Worm (Caenorhabditis elegans): ENCODE data around the gene jun-1.

The jun-1 gene

DNA sequence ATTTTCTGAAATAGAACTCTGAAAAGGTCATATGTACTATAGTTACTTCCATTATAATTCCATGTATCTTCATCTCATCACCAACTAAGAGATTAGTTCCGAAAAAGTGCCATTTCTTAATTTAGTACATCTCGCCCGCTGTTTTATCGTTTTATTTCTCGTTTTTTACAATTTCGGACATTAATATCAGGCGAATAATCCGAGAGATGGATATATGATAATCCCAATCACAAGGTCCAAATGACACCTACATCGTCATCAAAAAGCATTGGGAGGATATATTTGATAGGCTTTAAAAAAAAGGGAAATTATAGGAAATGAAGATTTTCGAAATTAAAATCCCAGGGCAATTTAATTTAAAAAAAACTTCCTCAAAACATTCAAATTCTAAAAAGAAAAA, 7.4 kb downstream of the jun-1 start:
- TF ChIP-seq tab-1 (GFP tag; IDR thresholded peaks at IDR 0.05) (no peak), T22C8.4 (GFP tag; IDR thresholded peaks at IDR 0.05) (no peak), ref-1 (GFP tag; conservative IDR thresholded peaks at IDR 0.05) (no peak)

DNA sequence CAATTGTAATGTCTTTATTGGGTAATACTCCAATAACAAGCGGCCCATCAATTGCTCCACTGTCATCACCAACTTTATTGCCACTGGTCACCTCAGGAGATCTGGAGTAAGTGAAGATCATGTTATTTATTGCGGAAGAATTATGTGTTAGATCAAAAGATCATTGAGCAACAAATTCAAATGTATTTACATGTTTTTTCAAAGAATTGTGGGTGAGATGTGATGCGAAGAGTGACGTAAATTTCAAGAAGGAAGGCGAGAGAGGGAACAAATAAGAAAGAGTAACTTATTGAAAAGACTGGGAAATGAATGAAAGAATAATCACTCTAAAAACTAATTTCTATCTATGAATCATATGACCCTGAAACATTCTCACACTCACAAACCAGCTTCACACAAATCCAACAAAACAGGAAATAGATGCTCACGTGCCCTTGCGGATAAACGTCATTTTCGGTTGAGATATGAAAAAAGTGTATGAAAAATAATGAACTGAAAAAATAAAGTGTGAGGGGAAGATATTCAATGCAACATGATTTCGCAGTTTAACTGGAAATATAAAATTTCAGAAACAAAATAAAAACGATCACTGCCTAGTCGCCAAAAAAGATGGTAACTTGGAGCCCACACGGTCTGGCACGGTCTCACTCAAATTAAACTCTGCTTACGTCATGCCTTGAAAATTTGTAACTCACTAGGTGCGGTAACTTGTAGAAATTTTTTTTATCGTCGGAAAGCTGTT, 8.0 kb downstream of the jun-1 start:
- TF ChIP-seq T22C8.4 (GFP tag; IDR thresholded peaks at IDR 0.05) (no peak), med-1 (GFP tag; optimal IDR thresholded peaks at IDR 0.05; ENCODE audit: insufficient read depth) (no peak), tab-1 (GFP tag; IDR thresholded peaks at IDR 0.05) (no peak), flt-1 (GFP tag; IDR thresholded peaks at IDR 0.05) (no peak), ref-1 (GFP tag; conservative IDR thresholded peaks at IDR 0.05) (no peak), klf-2 (GFP tag; conservative IDR thresholded peaks at IDR 0.05) (no peak), ztf-29 (GFP tag; IDR thresholded peaks at IDR 0.05) (no peak), ztf-23 (GFP tag; IDR thresholded peaks at IDR 0.05) (no peak), cog-1 (tag; optimal IDR thresholded peaks at IDR 0.05) (no peak)

DNA sequence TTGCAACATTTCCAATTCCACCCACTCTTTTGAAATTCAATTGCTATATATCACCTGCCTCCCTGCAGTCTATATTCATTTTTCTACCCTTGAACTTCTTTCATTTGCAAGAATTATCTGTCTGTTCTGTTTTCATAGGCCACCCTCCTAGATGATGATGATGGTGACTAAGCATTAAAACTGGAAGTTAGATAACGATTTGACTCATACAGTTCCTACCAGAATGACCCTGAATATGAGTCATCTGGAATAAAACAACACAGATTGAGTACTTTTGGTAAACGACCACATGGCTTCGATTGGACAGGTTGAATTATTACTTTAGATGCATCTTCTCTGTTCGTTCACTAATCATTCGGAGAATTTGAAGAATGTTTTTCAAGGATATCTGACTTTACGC, 11.4 kb downstream of the jun-1 start:
- TF ChIP-seq cog-1 (tag; optimal IDR thresholded peaks at IDR 0.05) = no peak
- no peak for TF ChIP-seq tab-1 (GFP tag; IDR thresholded peaks at IDR 0.05)
- TF ChIP-seq T22C8.4 (GFP tag; IDR thresholded peaks at IDR 0.05) = no peak
- no peak for TF ChIP-seq ztf-29 (GFP tag; IDR thresholded peaks at IDR 0.05)
- no peak for TF ChIP-seq klf-2 (GFP tag; conservative IDR thresholded peaks at IDR 0.05)
- no peak for TF ChIP-seq ref-1 (GFP tag; conservative IDR thresholded peaks at IDR 0.05)
- TF ChIP-seq med-1 (GFP tag; optimal IDR thresholded peaks at IDR 0.05; ENCODE audit: insufficient read depth) = no peak
- TF ChIP-seq ztf-23 (GFP tag; IDR thresholded peaks at IDR 0.05) = no peak
- TF ChIP-seq flt-1 (GFP tag; IDR thresholded peaks at IDR 0.05) = no peak

DNA sequence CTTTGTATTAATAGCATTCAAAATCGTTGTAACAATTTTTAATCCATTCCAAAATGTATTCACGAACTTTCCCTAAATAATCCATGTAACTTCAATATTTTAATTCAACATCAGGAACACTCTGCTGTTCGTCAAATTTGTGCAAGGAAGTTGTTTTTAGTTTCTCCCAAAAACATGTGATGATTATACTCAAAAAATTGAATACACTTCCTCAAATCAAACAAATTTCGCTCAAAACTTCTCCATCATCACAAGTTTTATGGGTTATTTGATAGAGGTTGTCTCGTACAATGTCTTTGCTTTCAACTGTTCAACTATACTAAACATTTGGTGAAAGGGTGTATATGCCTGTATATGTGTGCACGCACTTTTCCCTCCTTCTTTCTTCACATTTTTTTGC, 12.1 kb downstream of the jun-1 start:
- no peak for TF ChIP-seq klf-2 (GFP tag; conservative IDR thresholded peaks at IDR 0.05)
- TF ChIP-seq flt-1 (GFP tag; IDR thresholded peaks at IDR 0.05) = no peak
- TF ChIP-seq ref-1 (GFP tag; conservative IDR thresholded peaks at IDR 0.05) = no peak
- no peak for TF ChIP-seq med-1 (GFP tag; optimal IDR thresholded peaks at IDR 0.05; ENCODE audit: insufficient read depth)
- no peak for TF ChIP-seq ztf-29 (GFP tag; IDR thresholded peaks at IDR 0.05)
- no peak for TF ChIP-seq tab-1 (GFP tag; IDR thresholded peaks at IDR 0.05)
- TF ChIP-seq cog-1 (tag; optimal IDR thresholded peaks at IDR 0.05) = no peak
- no peak for TF ChIP-seq T22C8.4 (GFP tag; IDR thresholded peaks at IDR 0.05)
- no peak for TF ChIP-seq ztf-23 (GFP tag; IDR thresholded peaks at IDR 0.05)

DNA sequence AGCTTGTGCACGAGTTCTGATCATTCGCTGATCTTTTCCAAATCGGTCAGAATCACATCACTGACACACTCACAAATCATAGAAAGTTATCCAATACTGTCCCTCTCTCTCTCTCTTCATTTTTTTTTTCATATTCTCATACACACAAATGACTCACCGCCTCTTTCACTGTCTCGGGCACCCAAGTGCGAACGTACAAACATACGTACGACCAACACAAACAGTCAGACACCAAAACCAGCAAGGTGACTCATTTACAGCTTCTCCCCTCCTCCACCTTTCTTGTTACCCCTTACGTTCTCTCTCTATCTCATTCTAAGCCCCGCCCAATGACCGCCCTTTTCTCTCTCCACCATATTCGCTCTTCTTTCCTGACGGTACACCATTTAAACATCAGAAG, 14.0 kb downstream of the jun-1 start:
- TF ChIP-seq klf-2 (GFP tag; conservative IDR thresholded peaks at IDR 0.05) (no peak), ztf-23 (GFP tag; IDR thresholded peaks at IDR 0.05) (no peak), ref-1 (GFP tag; conservative IDR thresholded peaks at IDR 0.05) (no peak)

DNA sequence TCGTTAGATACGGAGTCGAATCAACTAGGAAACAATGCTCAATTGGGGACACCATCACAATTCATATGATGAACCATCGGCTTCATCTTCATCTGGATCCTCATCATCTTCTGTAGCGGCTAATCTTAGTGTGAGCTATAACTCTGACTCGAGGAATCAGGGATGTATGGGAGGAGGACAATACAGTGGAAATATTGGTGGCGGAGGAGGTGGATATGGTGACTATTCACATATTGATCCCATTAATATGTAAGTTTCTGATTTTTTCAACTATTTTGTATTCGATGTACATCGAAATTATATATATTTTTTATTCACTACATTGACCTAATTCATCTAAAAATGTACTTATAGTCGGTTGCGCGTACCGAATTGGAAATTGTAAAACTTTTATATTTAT, 14.4 kb downstream of the jun-1 start:
- TF ChIP-seq ref-1 (GFP tag; conservative IDR thresholded peaks at IDR 0.05) = no peak
- no peak for TF ChIP-seq klf-2 (GFP tag; conservative IDR thresholded peaks at IDR 0.05)

DNA sequence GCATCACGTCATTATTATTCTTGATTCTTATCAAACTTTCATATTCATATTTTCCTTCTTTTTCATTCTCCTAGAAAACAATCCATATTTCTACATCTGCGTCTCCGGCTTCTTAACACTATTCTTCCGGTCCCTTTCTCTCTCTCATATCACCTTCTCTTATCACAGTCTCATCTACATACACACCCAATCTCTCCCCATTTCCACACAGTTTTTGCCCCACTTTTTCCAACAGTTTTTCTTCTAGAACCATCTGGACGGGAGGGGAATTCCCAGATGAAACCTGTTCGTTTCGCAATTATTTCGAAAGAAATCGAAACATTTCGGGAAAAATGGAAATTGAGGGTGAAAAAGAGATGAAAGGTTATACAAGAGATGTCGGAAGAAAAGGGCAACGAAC, 15.2 kb downstream of the jun-1 start:
- TF ChIP-seq ztf-23 (GFP tag; IDR thresholded peaks at IDR 0.05) (no peak), T22C8.4 (GFP tag; IDR thresholded peaks at IDR 0.05) (no peak), flt-1 (GFP tag; IDR thresholded peaks at IDR 0.05) (no peak), ztf-29 (GFP tag; IDR thresholded peaks at IDR 0.05) (no peak), ref-1 (GFP tag; conservative IDR thresholded peaks at IDR 0.05) (no peak), tab-1 (GFP tag; IDR thresholded peaks at IDR 0.05) (no peak), cog-1 (tag; optimal IDR thresholded peaks at IDR 0.05) (no peak), med-1 (GFP tag; optimal IDR thresholded peaks at IDR 0.05; ENCODE audit: insufficient read depth) (no peak), klf-2 (GFP tag; conservative IDR thresholded peaks at IDR 0.05) (no peak)

DNA sequence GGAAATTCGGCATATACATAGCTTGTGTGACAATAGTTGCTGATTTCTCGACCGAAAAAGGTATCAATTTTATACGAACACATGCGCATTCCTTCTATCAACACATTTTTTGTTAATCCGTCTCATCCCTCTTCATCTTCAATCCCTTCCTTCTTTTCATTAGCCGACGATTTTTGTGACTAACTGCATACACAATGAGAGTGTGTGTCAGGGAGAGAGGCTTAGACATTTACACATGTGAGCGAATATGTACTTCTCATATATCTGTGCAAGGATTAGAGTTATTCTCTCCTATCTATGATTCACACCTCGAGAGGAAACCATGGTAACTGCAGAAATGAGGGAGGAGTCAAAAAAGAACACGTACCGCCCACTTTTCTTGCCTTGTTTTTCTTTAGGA, 17.4 kb downstream of the jun-1 start:
- TF ChIP-seq med-1 (GFP tag; optimal IDR thresholded peaks at IDR 0.05; ENCODE audit: insufficient read depth) (no peak), cog-1 (tag; optimal IDR thresholded peaks at IDR 0.05) (no peak), T22C8.4 (GFP tag; IDR thresholded peaks at IDR 0.05) (no peak), tab-1 (GFP tag; IDR thresholded peaks at IDR 0.05) (no peak), flt-1 (GFP tag; IDR thresholded peaks at IDR 0.05) (no peak), ztf-29 (GFP tag; IDR thresholded peaks at IDR 0.05) (no peak), klf-2 (GFP tag; conservative IDR thresholded peaks at IDR 0.05) (no peak)

DNA sequence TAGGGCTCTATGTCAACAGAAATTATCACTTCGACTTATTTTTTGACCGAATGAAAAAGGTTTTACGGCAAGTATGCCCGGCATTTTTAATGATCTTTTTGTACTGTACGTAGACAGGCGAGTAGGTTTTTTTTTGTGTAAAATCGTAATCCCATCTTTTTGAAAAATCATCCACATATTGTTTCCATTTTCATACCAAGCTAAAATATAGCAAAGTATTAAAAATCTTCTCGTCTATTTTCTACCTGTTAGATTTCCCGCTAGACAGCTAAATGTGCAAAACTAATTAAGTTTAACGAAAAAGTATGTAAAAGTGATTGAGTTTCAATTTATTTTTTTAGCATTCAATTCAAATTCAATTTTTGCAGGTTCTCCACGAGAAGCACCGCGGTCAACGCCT, 18.4 kb downstream of the jun-1 start, which contains the start of gene C16D2.1:
TSS of gene C16D2.1 (plus strand) at position 301 of the 400 bp plus-strand sequence.
- TF ChIP-seq ztf-29 (GFP tag; IDR thresholded peaks at IDR 0.05) (no peak), T22C8.4 (GFP tag; IDR thresholded peaks at IDR 0.05) (no peak), ztf-23 (GFP tag; IDR thresholded peaks at IDR 0.05) (no peak), flt-1 (GFP tag; IDR thresholded peaks at IDR 0.05) (no peak), tab-1 (GFP tag; IDR thresholded peaks at IDR 0.05) (no peak), med-1 (GFP tag; optimal IDR thresholded peaks at IDR 0.05; ENCODE audit: insufficient read depth) (no peak), cog-1 (tag; optimal IDR thresholded peaks at IDR 0.05) (no peak), ref-1 (GFP tag; conservative IDR thresholded peaks at IDR 0.05) (no peak)

DNA sequence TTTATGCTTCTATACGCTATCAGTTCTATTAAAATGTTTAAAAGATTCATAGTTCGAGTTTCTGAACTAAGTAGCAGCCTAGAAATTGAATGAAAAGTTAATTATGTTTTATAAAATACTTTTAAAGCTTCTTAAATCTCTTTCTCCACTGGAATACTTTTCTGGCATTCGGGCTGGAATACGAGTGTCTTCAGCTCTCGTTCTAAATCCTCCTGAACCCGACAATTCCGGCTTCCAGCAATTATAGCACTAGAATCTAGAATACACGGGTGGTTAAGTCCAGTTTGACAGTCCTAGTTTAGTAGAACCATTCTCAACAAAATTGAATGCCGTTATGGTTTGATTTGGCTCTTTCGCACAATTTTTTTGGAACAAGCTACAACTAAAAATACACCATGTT, 19.4 kb downstream of the jun-1 start:
- TF ChIP-seq klf-2 (GFP tag; conservative IDR thresholded peaks at IDR 0.05) (no peak), cog-1 (tag; optimal IDR thresholded peaks at IDR 0.05) (no peak), flt-1 (GFP tag; IDR thresholded peaks at IDR 0.05) (no peak), tab-1 (GFP tag; IDR thresholded peaks at IDR 0.05) (no peak), ztf-29 (GFP tag; IDR thresholded peaks at IDR 0.05) (no peak), T22C8.4 (GFP tag; IDR thresholded peaks at IDR 0.05) (no peak), ztf-23 (GFP tag; IDR thresholded peaks at IDR 0.05) (no peak), ref-1 (GFP tag; conservative IDR thresholded peaks at IDR 0.05) (no peak), med-1 (GFP tag; optimal IDR thresholded peaks at IDR 0.05; ENCODE audit: insufficient read depth) (no peak)

All from whole organism, midembryonic.